Worm (Caenorhabditis elegans) whole organism, L4 larva: ENCODE results near the gene rrsr-1.

Experiments used
- R02D3.7 ChIP-seq: fragments of 150-350 bp; sonication (generic microtip); optimal IDR thresholded peaks from 3 replicates; lab custom pipeline; 2014; ENCODE audit warnings: missing biosample characterization, missing genetic modification characterization
- ama-1 ChIP-seq: fragments of 150-350 bp; optimal IDR thresholded peaks from 2 replicates; lab custom pipeline; 2014; ENCODE audit warnings: inconsistent platforms, mixed read lengths
- ceh-44 ChIP-seq: fragments of 200-800 bp; sonication (Bioruptor generic); IDR thresholded peaks from 2 replicates; pipeline ENCODE4 v1.3.6; 2022; ENCODE audit warnings: missing genetic modification reagents, missing genetic modification characterization, missing compliant biosample characterization
- ceh-82 ChIP-seq: sonication (generic microtip); optimal IDR thresholded peaks from 2 replicates; lab custom pipeline; 2017; ENCODE audit warnings: missing biosample characterization, missing genetic modification characterization
- lim-7 ChIP-seq: fragments of 200-800 bp; sonication (Bioruptor generic); IDR thresholded peaks from 2 replicates; pipeline ENCODE4 v1.3.6; 2022; ENCODE audit warnings: missing genetic modification characterization, missing compliant biosample characterization
- lin-15B ChIP-seq: fragments of 150-350 bp; sonication (generic microtip); optimal IDR thresholded peaks from 3 replicates; lab custom pipeline; 2014; ENCODE audit warnings: missing biosample characterization, missing genetic modification characterization
- lsy-2 ChIP-seq, 2 experiments: fragments of 150-350 bp in 1 of 2; sonication (generic microtip) in 1 of 2; optimal IDR thresholded peaks; 2 replicates each; lab custom pipeline; 2014 to 2017; ENCODE audit warnings: missing biosample characterization in 2 of 2, missing genetic modification characterization in 2 of 2
- mxl-3 ChIP-seq: fragments of 200-800 bp; sonication (Bioruptor generic); optimal IDR thresholded peaks from 2 replicates; lab custom pipeline; 2018; ENCODE audit warnings: mild to moderate bottlenecking, missing genetic modification characterization, missing compliant biosample characterization
- nhr-11 ChIP-seq: fragments of 150-350 bp; optimal IDR thresholded peaks from 2 replicates; lab custom pipeline; 2014; ENCODE audit warnings: missing biosample characterization, missing genetic modification characterization
- nhr-111 ChIP-seq: fragments of 200-800 bp; sonication (Bioruptor generic); optimal IDR thresholded peaks from 2 replicates; lab custom pipeline; 2018; ENCODE audit warnings: mild to moderate bottlenecking, missing genetic modification characterization, missing compliant biosample characterization
- nhr-76 ChIP-seq: fragments of 150-350 bp; optimal IDR thresholded peaks from 2 replicates; lab custom pipeline; 2014; ENCODE audit warnings: missing biosample characterization, missing genetic modification characterization

DNA sequence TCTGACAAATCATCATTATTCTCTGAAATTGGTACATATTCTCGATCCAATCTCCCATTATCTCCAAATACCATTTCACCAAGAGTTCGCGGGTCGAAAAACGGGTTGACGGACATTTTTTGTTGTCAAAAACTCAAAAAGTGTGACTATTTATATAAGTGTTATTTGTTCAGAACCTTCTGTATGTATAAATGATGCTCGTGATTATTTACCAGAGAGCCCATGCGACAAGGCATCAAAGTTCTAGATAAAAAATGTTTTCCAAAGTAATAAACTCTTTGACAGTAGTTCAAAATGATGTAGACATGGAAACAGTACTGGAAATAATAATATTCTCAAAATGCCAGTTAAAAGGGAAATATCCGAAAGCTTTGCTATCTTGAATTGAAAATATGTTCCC is 37.8 kb upstream of the rrsr-1 start:
- TF ChIP-seq ama-1 (lab: Kevin White, UChicago) (no peak), nhr-111 (GFP tag; lab: Kevin White, UChicago) (no peak), R02D3.7 (tag; lab: Kevin White, UChicago) (no peak), nhr-76 (tag; lab: Kevin White, UChicago) (no peak), lim-7 (GFP tag; lab: Robert Waterston, UW) (no peak), mxl-3 (GFP tag; lab: Kevin White, UChicago) (no peak), lin-15B (no peak), lsy-2 (tag; optimal IDR thresholded peaks at IDR 0.05; lab: Kevin White, UChicago) (no peak), ceh-82 (tag; lab: Kevin White, UChicago) (no peak), ceh-44 (GFP tag; lab: Robert Waterston, UW) (no peak), nhr-11 (tag; lab: Kevin White, UChicago) (no peak)
